Fruit fly (Drosophila melanogaster) whole organism, embryonic: ENCODE data around the gene Tre1.
A peak's percentile ranks its signal among the peaks of the same experiment; 100 is the strongest.

Source experiments
- Awh ChIP-seq: fragments of 200-800 bp; sonication (Bioruptor generic); IDR thresholded peaks from 2 replicates; pipeline ENCODE4, ENCODE4 v1.3.6; 2022; ENCODE audit warnings: missing biosample characterization, missing genetic modification characterization
- B-H2 ChIP-seq: fragments of 200-800 bp; sonication (Bioruptor generic); optimal IDR thresholded peaks from 2 replicates; lab custom pipeline; 2018; ENCODE audit warnings: missing biosample characterization, mild to moderate bottlenecking, missing genetic modification characterization
- CG11723 ChIP-seq: fragments of 200-800 bp; sonication (Bioruptor generic); optimal IDR thresholded peaks from 2 replicates; lab custom pipeline; 2017; ENCODE audit warnings: missing biosample characterization, mild to moderate bottlenecking, missing genetic modification characterization
- CG12942 ChIP-seq: fragments of 200-800 bp; sonication (Bioruptor generic); optimal IDR thresholded peaks from 3 replicates; lab custom pipeline; 2016; ENCODE audit warnings: missing biosample characterization, missing genetic modification characterization
- CG13775 ChIP-seq: fragments of 200-800 bp; sonication (Bioruptor generic); optimal IDR thresholded peaks from 3 replicates; lab custom pipeline; 2017; ENCODE audit warnings: missing biosample characterization, mild to moderate bottlenecking, missing genetic modification characterization
- CG14860 ChIP-seq: fragments of 200-800 bp; sonication (Bioruptor generic); IDR thresholded peaks from 3 replicates; pipeline ENCODE4 v1.3.6; 2022; ENCODE audit warnings: missing biosample characterization, missing genetic modification characterization; ENCODE audit not compliant: partially characterized antibody
- CG16815 ChIP-seq: fragments of 200-800 bp; sonication (Bioruptor generic); optimal IDR thresholded peaks from 3 replicates; lab custom pipeline; 2017; ENCODE audit warnings: missing biosample characterization, mild to moderate bottlenecking, missing genetic modification characterization
- CG17186 ChIP-seq: fragments of 200-800 bp; sonication (Bioruptor generic); optimal IDR thresholded peaks from 3 replicates; lab custom pipeline; 2017; ENCODE audit warnings: missing biosample characterization, missing genetic modification reagents, missing genetic modification characterization
- CG17385 ChIP-seq: fragments of 200-800 bp; sonication (Bioruptor generic); optimal IDR thresholded peaks from 3 replicates; lab custom pipeline; 2018; ENCODE audit warnings: missing biosample characterization, mild to moderate bottlenecking, missing genetic modification characterization
- CG18011 ChIP-seq: fragments of 200-800 bp; sonication (Bioruptor generic); optimal IDR thresholded peaks from 2 replicates; lab custom pipeline; 2017; ENCODE audit warnings: missing biosample characterization, missing genetic modification characterization, mild to moderate bottlenecking, moderate library complexity, missing genotype
- CG3163 ChIP-seq: fragments of 200-800 bp; sonication (Bioruptor generic); optimal IDR thresholded peaks from 3 replicates; lab custom pipeline; 2016; ENCODE audit warnings: missing biosample characterization, missing genetic modification characterization
- CG34224 ChIP-seq: fragments of 200-800 bp; sonication (Bioruptor generic); IDR thresholded peaks from 3 replicates; pipeline ENCODE4 v1.3.6; 2022; ENCODE audit warnings: missing biosample characterization, missing genetic modification characterization; ENCODE audit not compliant: partially characterized antibody
- CG3726 ChIP-seq: fragments of 200-800 bp; sonication (Bioruptor generic); IDR thresholded peaks from 3 replicates; pipeline ENCODE4, ENCODE4 v1.3.6; 2022; ENCODE audit warnings: missing biosample characterization, missing genetic modification characterization
- CG4328 ChIP-seq: fragments of 200-800 bp; sonication (Bioruptor generic); optimal IDR thresholded peaks from 3 replicates; lab custom pipeline; 2017; ENCODE audit warnings: missing biosample characterization, missing genetic modification reagents, missing genetic modification characterization
- CG4360 ChIP-seq: fragments of 200-800 bp; sonication (Bioruptor generic); IDR thresholded peaks from 2 replicates; pipeline ENCODE4 v1.3.6; 2022; ENCODE audit warnings: missing biosample characterization, missing genetic modification characterization
- CG6272 ChIP-seq: fragments of 200-800 bp; sonication (Bioruptor generic); IDR thresholded peaks from 2 replicates; pipeline ENCODE4 v1.3.6; 2022; ENCODE audit warnings: missing biosample characterization, missing genetic modification characterization
- CG6683 ChIP-seq: fragments of 200-800 bp; sonication (Bioruptor generic); optimal IDR thresholded peaks from 2 replicates; lab custom pipeline; 2017; ENCODE audit warnings: missing biosample characterization, mild to moderate bottlenecking, missing genetic modification characterization, missing genetic modification reagents
- CG9876 ChIP-seq: fragments of 200-800 bp; sonication (Bioruptor generic); optimal IDR thresholded peaks from 2 replicates; lab custom pipeline; 2016; ENCODE audit warnings: missing biosample characterization, missing genetic modification characterization
- CG9932 ChIP-seq: fragments of 200-800 bp; sonication (Bioruptor generic); IDR thresholded peaks from 2 replicates; pipeline ENCODE4 v1.3.6; 2022; ENCODE audit warnings: missing biosample characterization, missing genetic modification characterization
- CoRest ChIP-seq: fragments of 200-800 bp; sonication (Bioruptor generic); optimal IDR thresholded peaks from 3 replicates; lab custom pipeline; 2018; ENCODE audit warnings: missing biosample characterization, mild to moderate bottlenecking, missing genetic modification characterization, moderate library complexity
- GATAe ChIP-seq: fragments of 200-800 bp; sonication (Bioruptor generic); conservative IDR thresholded peaks from 2 replicates; pipeline ENCODE4 v1.3.6; 2022; ENCODE audit warnings: missing biosample characterization, missing genetic modification characterization
- H2.0 ChIP-seq: fragments of 200-800 bp; sonication (Bioruptor generic); IDR thresholded peaks from 2 replicates; pipeline ENCODE4 v1.3.6; 2022; ENCODE audit warnings: missing biosample characterization, missing genetic modification characterization
- Hsf ChIP-seq: fragments of 200-800 bp; sonication (Bioruptor generic); optimal IDR thresholded peaks from 3 replicates; lab custom pipeline; 2016; ENCODE audit warnings: missing biosample characterization, missing genetic modification characterization
- MTF-1 ChIP-seq: fragments of 200-800 bp; sonication (Bioruptor generic); optimal IDR thresholded peaks from 2 replicates; lab custom pipeline; 2018; ENCODE audit warnings: missing biosample characterization, mild to moderate bottlenecking, missing genetic modification characterization, borderline replicate concordance
- NC2α ChIP-seq: fragments of 200-800 bp; sonication (Bioruptor generic); optimal IDR thresholded peaks from 2 replicates; lab custom pipeline; 2016; ENCODE audit warnings: missing biosample characterization, missing genetic modification characterization
- NFAT ChIP-seq: fragments of 200-800 bp; sonication (Bioruptor generic); IDR thresholded peaks from 2 replicates; pipeline ENCODE4 v1.3.6; 2022; ENCODE audit warnings: missing biosample characterization, missing genetic modification characterization
- Poxn ChIP-seq: fragments of 200-800 bp; sonication (Bioruptor generic); IDR thresholded peaks from 2 replicates; pipeline ENCODE4 v1.3.6; 2022; ENCODE audit warnings: missing biosample characterization, missing genetic modification characterization
- Rfx ChIP-seq: fragments of 200-800 bp; sonication (Bioruptor generic); IDR thresholded peaks from 2 replicates; pipeline ENCODE4 v1.3.6; 2022; ENCODE audit warnings: missing biosample characterization, missing genetic modification characterization
- Rx ChIP-seq: fragments of 200-800 bp; sonication (Bioruptor generic); IDR thresholded peaks from 2 replicates; pipeline ENCODE4 v1.3.6; 2022; ENCODE audit warnings: missing biosample characterization, missing genetic modification characterization
- amos ChIP-seq: fragments of 200-800 bp; sonication (Bioruptor generic); IDR thresholded peaks from 2 replicates; pipeline ENCODE4 v1.3.6; 2022; ENCODE audit warnings: missing biosample characterization, missing genetic modification characterization; ENCODE audit not compliant: partially characterized antibody
- bowl ChIP-seq: fragments of 200-800 bp; sonication (Bioruptor generic); IDR thresholded peaks from 2 replicates; pipeline ENCODE4 v1.3.6; 2022; ENCODE audit warnings: missing biosample characterization, missing genetic modification characterization
- chinmo ChIP-seq: fragments of 200-800 bp; sonication (Bioruptor generic); IDR thresholded peaks from 4 replicates; pipeline ENCODE4 v1.3.6; 2022; ENCODE audit warnings: missing biosample characterization, missing genetic modification characterization; ENCODE audit not compliant: partially characterized antibody
- cwo ChIP-seq: fragments of 200-800 bp; sonication (Bioruptor generic); optimal IDR thresholded peaks from 3 replicates; lab custom pipeline; 2017; ENCODE audit warnings: missing biosample characterization, missing genetic modification characterization, mild to moderate bottlenecking, moderate library complexity, missing genetic modification reagents
- da ChIP-seq: fragments of 200-800 bp; sonication (Bioruptor generic); optimal IDR thresholded peaks from 2 replicates; lab custom pipeline; 2016; ENCODE audit warnings: missing biosample characterization, missing genetic modification characterization
- emc ChIP-seq: fragments of 200-800 bp; sonication (Bioruptor generic); optimal IDR thresholded peaks from 2 replicates; lab custom pipeline; 2016; ENCODE audit warnings: missing biosample characterization, missing genetic modification characterization
- eve ChIP-seq, 2 experiments: fragments of >200 bp; optimal IDR thresholded peaks; 2 replicates each; lab custom pipeline; 2017; ENCODE audit warnings: missing biosample characterization in 2 of 2, missing genetic modification characterization in 2 of 2
- fd102C ChIP-seq: fragments of 200-800 bp; sonication (Bioruptor generic); optimal IDR thresholded peaks from 2 replicates; lab custom pipeline; 2018; ENCODE audit warnings: missing biosample characterization, mild to moderate bottlenecking, missing genetic modification characterization, moderate library complexity
- fd64A ChIP-seq: fragments of 200-800 bp; sonication (Bioruptor generic); optimal IDR thresholded peaks from 3 replicates; lab custom pipeline; 2018; ENCODE audit warnings: missing biosample characterization, mild to moderate bottlenecking, missing genetic modification characterization
- ftz-f1 ChIP-seq: fragments of 200-800 bp; sonication (Bioruptor generic); optimal IDR thresholded peaks from 2 replicates; lab custom pipeline; 2016; ENCODE audit warnings: missing biosample characterization, missing genetic modification characterization
- gfzf ChIP-seq: fragments of 200-800 bp; sonication (Bioruptor generic); optimal IDR thresholded peaks from 2 replicates; lab custom pipeline; 2016; ENCODE audit warnings: missing biosample characterization, mild to moderate bottlenecking, missing genetic modification characterization, moderate library complexity
- grn ChIP-seq: fragments of 200-800 bp; sonication (Bioruptor generic); optimal IDR thresholded peaks from 3 replicates; lab custom pipeline; 2017; ENCODE audit warnings: missing biosample characterization, missing genetic modification characterization
- her ChIP-seq: fragments of 200-800 bp; sonication (Bioruptor generic); optimal IDR thresholded peaks from 2 replicates; lab custom pipeline; 2016; ENCODE audit warnings: missing biosample characterization, missing genetic modification characterization
- inv ChIP-seq: fragments of 200-800 bp; sonication (Bioruptor generic); IDR thresholded peaks from 2 replicates; pipeline ENCODE4 v1.3.6; 2022; ENCODE audit warnings: missing biosample characterization, missing genetic modification characterization; ENCODE audit not compliant: partially characterized antibody
- nmo ChIP-seq: fragments of 200-800 bp; sonication (Bioruptor generic); optimal IDR thresholded peaks from 2 replicates; lab custom pipeline; 2018; ENCODE audit warnings: missing biosample characterization, mild to moderate bottlenecking, missing genetic modification characterization, moderate library complexity
- row ChIP-seq: fragments of 200-800 bp; sonication (Bioruptor generic); IDR thresholded peaks from 3 replicates; pipeline ENCODE4 v1.3.6; 2022; ENCODE audit warnings: missing biosample characterization, missing genetic modification characterization
- salm ChIP-seq: fragments of 200-800 bp; sonication (Bioruptor generic); optimal IDR thresholded peaks from 2 replicates; lab custom pipeline; 2018; ENCODE audit warnings: missing biosample characterization, mild to moderate bottlenecking, missing genetic modification characterization
- schlank ChIP-seq: fragments of 200-800 bp; sonication (Bioruptor generic); optimal IDR thresholded peaks from 2 replicates; lab custom pipeline; 2018; ENCODE audit warnings: missing biosample characterization, mild to moderate bottlenecking, missing genetic modification characterization
- sima ChIP-seq: fragments of 200-800 bp; sonication (Bioruptor generic); optimal IDR thresholded peaks from 2 replicates; lab custom pipeline; 2016; ENCODE audit warnings: missing biosample characterization, missing genetic modification characterization
- sr ChIP-seq: fragments of 200-800 bp; sonication (Bioruptor generic); IDR thresholded peaks from 3 replicates; pipeline ENCODE4 v1.3.6; 2022; ENCODE audit warnings: missing biosample characterization, missing genetic modification characterization
- trh ChIP-seq: fragments of 200-800 bp; sonication (Bioruptor generic); optimal IDR thresholded peaks from 2 replicates; lab custom pipeline; 2016; ENCODE audit warnings: missing biosample characterization, missing genetic modification characterization
- usp ChIP-seq: fragments of >200 bp; optimal IDR thresholded peaks from 2 replicates; lab custom pipeline; 2017; ENCODE audit warnings: missing biosample characterization, missing genetic modification characterization

The Tre1 gene

dm6 chrX:5638588-5638987 is 41.2 kb downstream of the Tre1 start (continued):
- TF ChIP-seq GATAe (no peak), CG6272 (GFP tag; lab: Robert Waterston, UW) (0 out of 2 replicates have a peak, but pooled peaks have one; percentile 23), gfzf (no peak), da (peak; percentile 3), CG12942 (GFP tag; lab: Kevin White, UChicago) (no peak), schlank (peak; percentile 35), bowl (GFP tag; lab: Robert Waterston, UW) (no peak), NFAT (GFP tag; lab: Robert Waterston, UW) (0 out of 2 replicates have a peak, but pooled peaks have one; percentile 19), nmo (GFP tag; lab: Kevin White, UChicago) (peak; percentile 48), CG9876 (GFP tag; lab: Kevin White, UChicago) (no peak), Poxn (GFP tag; lab: Robert Waterston, UW) (peak; percentile 36; the same call in 1 of the 2 replicates), CG3163 (GFP tag; lab: Kevin White, UChicago) (no peak), CG16815 (GFP tag; lab: Kevin White, UChicago) (peak; percentile 27), fd64A (GFP tag; lab: Kevin White, UChicago) (no peak), Awh (peak; percentile 67), H2.0 (GFP tag; lab: Robert Waterston, UW) (peak; percentile 47; the same call in 1 of the 2 replicates), emc (GFP tag; lab: Kevin White, UChicago) (no peak), grn (GFP tag; lab: Kevin White, UChicago) (no peak), trh (GFP tag; lab: Kevin White, UChicago) (no peak), eve (GFP tag; optimal IDR thresholded peaks at IDR 0.05; lab: Kevin White, UChicago) (no peak), row (peak; percentile 82), her (peak; percentile 48), CG6683 (GFP tag; lab: Kevin White, UChicago) (peak; percentile 32), salm (peak; percentile 12), MTF-1 (GFP tag; lab: Kevin White, UChicago) (peak; percentile 35), CG14860 (GFP tag; lab: Robert Waterston, UW) (no peak), CG17385 (GFP tag; lab: Kevin White, UChicago) (peak; percentile 18), CG9932 (peak; percentile 63), Rx (peak; percentile 54; the same call in 1 of the 2 replicates), CG3726 (0 out of 3 replicates have a peak, but pooled peaks have one; percentile 21), inv (no peak), sima (GFP tag; lab: Kevin White, UChicago) (no peak), fd102C (GFP tag; lab: Kevin White, UChicago) (no peak), CG34224 (GFP tag; lab: Robert Waterston, UW) (no peak), ftz-f1 (GFP tag; lab: Kevin White, UChicago) (no peak), CG4360 (no peak; the same call in 1 of the 2 replicates), chinmo (GFP tag; lab: Robert Waterston, UW) (no peak), cwo (GFP tag; lab: Kevin White, UChicago) (peak; percentile 34), CG18011 (GFP tag; lab: Kevin White, UChicago) (no peak), NC2α (no peak), CG13775 (GFP tag; lab: Kevin White, UChicago) (no peak), sr (GFP tag; lab: Robert Waterston, UW) (no peak), CoRest (peak; percentile 45), CG17186 (GFP tag; lab: Kevin White, UChicago) (no peak), Rfx (GFP tag; lab: Robert Waterston, UW) (peak; percentile 69), usp (GFP tag; lab: Kevin White, UChicago) (no peak), amos (GFP tag; lab: Robert Waterston, UW) (no peak), Hsf (GFP tag; lab: Kevin White, UChicago) (peak; percentile 40), B-H2 (peak; percentile 51), CG11723 (GFP tag; lab: Kevin White, UChicago) (no peak), CG4328 (GFP tag; lab: Kevin White, UChicago) (no peak)
